Fruit fly (Drosophila melanogaster): ENCODE data around the gene dpr17.

The dpr17 gene

dm6 chr3R:12094588-12094987 lies at the start of gene dpr17:
TSS of gene dpr17 (plus strand) at chr3R:12094876.
- no peak for TF ChIP-seq Dll (optimal IDR thresholded peaks at IDR 0.05)
- no peak for TF ChIP-seq pan (optimal IDR thresholded peaks at IDR 0.05)
- no peak for TF ChIP-seq EcR (GFP tag; optimal IDR thresholded peaks at IDR 0.05)
- TF ChIP-seq CG8478 (optimal IDR thresholded peaks at IDR 0.05), result no peak
- TF ChIP-seq usp (GFP tag; optimal IDR thresholded peaks at IDR 0.05), result no peak
- TF ChIP-seq psq (optimal IDR thresholded peaks at IDR 0.05), result no peak

- TF ChIP-seq pan (optimal IDR thresholded peaks at IDR 0.05) (no peak), Dll (optimal IDR thresholded peaks at IDR 0.05) (no peak), usp (GFP tag; optimal IDR thresholded peaks at IDR 0.05) (no peak), EcR (GFP tag; optimal IDR thresholded peaks at IDR 0.05) (no peak), CG8478 (optimal IDR thresholded peaks at IDR 0.05) (no peak), psq (optimal IDR thresholded peaks at IDR 0.05) (no peak)
These were observed 45.6 kb upstream of the dpr17 start, which contains the start of gene CG14739 for dm6 chr3R:12049113-12049512. TSS of gene CG14739 (minus strand) at chr3R:12049213.

dm6 chr3R:12062844-12063243 lies 31.8 kb upstream of the dpr17 start, which contains the start of gene CG14740:
TSS of gene CG14740 (minus strand) at chr3R:12062944.
- TF ChIP-seq Dll (optimal IDR thresholded peaks at IDR 0.05) (no peak), pan (optimal IDR thresholded peaks at IDR 0.05) (no peak), EcR (GFP tag; optimal IDR thresholded peaks at IDR 0.05) (no peak), psq (optimal IDR thresholded peaks at IDR 0.05) (no peak), CG8478 (optimal IDR thresholded peaks at IDR 0.05) (no peak), usp (GFP tag; optimal IDR thresholded peaks at IDR 0.05) (no peak)

- TF ChIP-seq usp (GFP tag; optimal IDR thresholded peaks at IDR 0.05) (no peak), pan (optimal IDR thresholded peaks at IDR 0.05) (no peak), psq (optimal IDR thresholded peaks at IDR 0.05) (no peak), Dll (optimal IDR thresholded peaks at IDR 0.05) (no peak), EcR (GFP tag; optimal IDR thresholded peaks at IDR 0.05) (no peak), CG8478 (optimal IDR thresholded peaks at IDR 0.05) (no peak)
These were observed 15.7 kb upstream of the dpr17 start for dm6 chr3R:12078961-12079360.

dm6 chr3R:12080370-12080968 lies 14.2 kb upstream of the dpr17 start:
- no peak for TF ChIP-seq Dll (optimal IDR thresholded peaks at IDR 0.05)
- TF ChIP-seq pan (optimal IDR thresholded peaks at IDR 0.05), result no peak
- TF ChIP-seq usp (GFP tag; optimal IDR thresholded peaks at IDR 0.05), result no peak
- TF ChIP-seq EcR (GFP tag; optimal IDR thresholded peaks at IDR 0.05), result no peak
- no peak for TF ChIP-seq CG8478 (optimal IDR thresholded peaks at IDR 0.05)
- no peak for TF ChIP-seq psq (optimal IDR thresholded peaks at IDR 0.05)

- no peak for TF ChIP-seq pan (optimal IDR thresholded peaks at IDR 0.05)
- no peak for TF ChIP-seq Dll (optimal IDR thresholded peaks at IDR 0.05)
- TF ChIP-seq psq (optimal IDR thresholded peaks at IDR 0.05), result no peak
- no peak for TF ChIP-seq CG8478 (optimal IDR thresholded peaks at IDR 0.05)
- TF ChIP-seq usp (GFP tag; optimal IDR thresholded peaks at IDR 0.05), result no peak
- no peak for TF ChIP-seq EcR (GFP tag; optimal IDR thresholded peaks at IDR 0.05)
These were observed 11.1 kb upstream of the dpr17 start for dm6 chr3R:12083537-12083936.

- TF ChIP-seq EcR (GFP tag; optimal IDR thresholded peaks at IDR 0.05), result no peak
- TF ChIP-seq psq (optimal IDR thresholded peaks at IDR 0.05), result no peak
- TF ChIP-seq CG8478 (optimal IDR thresholded peaks at IDR 0.05), result no peak
- no peak for TF ChIP-seq usp (GFP tag; optimal IDR thresholded peaks at IDR 0.05)
- no peak for TF ChIP-seq Dll (optimal IDR thresholded peaks at IDR 0.05)
- no peak for TF ChIP-seq pan (optimal IDR thresholded peaks at IDR 0.05)
These were observed 4.1 kb upstream of the dpr17 start, which contains the start of gene ATP8B for dm6 chr3R:12090549-12090948. TSS of gene ATP8B (minus strand) at chr3R:12090612.

- TF ChIP-seq pan (optimal IDR thresholded peaks at IDR 0.05), result no peak
- no peak for TF ChIP-seq psq (optimal IDR thresholded peaks at IDR 0.05)
- no peak for TF ChIP-seq EcR (GFP tag; optimal IDR thresholded peaks at IDR 0.05)
- no peak for TF ChIP-seq Dll (optimal IDR thresholded peaks at IDR 0.05)
These were observed 19.0 kb downstream of the dpr17 start for dm6 chr3R:12113700-12114099.

- TF ChIP-seq psq (optimal IDR thresholded peaks at IDR 0.05) (no peak), EcR (GFP tag; optimal IDR thresholded peaks at IDR 0.05) (no peak), CG8478 (optimal IDR thresholded peaks at IDR 0.05) (no peak), usp (GFP tag; optimal IDR thresholded peaks at IDR 0.05) (no peak)
These were observed 26.5 kb downstream of the dpr17 start for dm6 chr3R:12121161-12121560.

dm6 chr3R:12124843-12125242 lies 30.2 kb downstream of the dpr17 start:
- TF ChIP-seq pan (optimal IDR thresholded peaks at IDR 0.05) (no peak), psq (optimal IDR thresholded peaks at IDR 0.05) (no peak)

dm6 chr3R:12125431-12126027 lies 30.9 kb downstream of the dpr17 start:
- no peak for TF ChIP-seq psq (optimal IDR thresholded peaks at IDR 0.05)
- TF ChIP-seq EcR (GFP tag; optimal IDR thresholded peaks at IDR 0.05), result no peak
- TF ChIP-seq pan (optimal IDR thresholded peaks at IDR 0.05), result no peak
- TF ChIP-seq usp (GFP tag; optimal IDR thresholded peaks at IDR 0.05), result no peak
- no peak for TF ChIP-seq Dll (optimal IDR thresholded peaks at IDR 0.05)
- no peak for TF ChIP-seq CG8478 (optimal IDR thresholded peaks at IDR 0.05)

dm6 chr3R:12128151-12128970 lies 33.7 kb downstream of the dpr17 start, which contains the start of gene CG4702:
TSS of gene CG4702 (minus strand) at chr3R:12128201.
- TF ChIP-seq usp (GFP tag; optimal IDR thresholded peaks at IDR 0.05), result no peak
- no peak for TF ChIP-seq EcR (GFP tag; optimal IDR thresholded peaks at IDR 0.05)
- TF ChIP-seq Dll (optimal IDR thresholded peaks at IDR 0.05), result no peak
- TF ChIP-seq CG8478 (optimal IDR thresholded peaks at IDR 0.05), result no peak
- no peak for TF ChIP-seq psq (optimal IDR thresholded peaks at IDR 0.05)
- no peak for TF ChIP-seq pan (optimal IDR thresholded peaks at IDR 0.05)

All from whole organism.